Fruit fly (Drosophila melanogaster) ovary, adult (tissue): ENCODE data around the gene CG6293.
A peak's percentile ranks its signal among the peaks of the same experiment; 100 is the strongest.

Source experiments
- CG17801 ChIP-seq: fragments of 200-800 bp; optimal IDR thresholded peaks from 2 replicates; lab custom pipeline; 2019; ENCODE audit warnings: missing biosample characterization, mild to moderate bottlenecking, missing genetic modification characterization, moderate library complexity; ENCODE audit not compliant: partially characterized antibody

Gene CG6293

dm6 chr3R:10263972-10264536 lies 47.4 kb downstream of the CG6293 start, which contains the start of gene Nuak:
Gene Nuak (plus strand): TSS chr3R:10264306.
- peak; percentile 86 for TF ChIP-seq CG17801 (GFP tag; lab: Kevin White, UChicago)

- TF ChIP-seq CG17801 (GFP tag; lab: Kevin White, UChicago), result peak; percentile 95
Observed at dm6 chr3R:10261800-10262199, 49.6 kb downstream of the CG6293 start, which contains the start of the genes Sirt6 and pont. Gene Sirt6 (minus strand): TSS chr3R:10261849. Gene pont (plus strand): TSS chr3R:10262123.
